Worm (Caenorhabditis elegans): Measurements from ENCODE around the gene srh-282.

srh-282 gene

ce11 chrIV:298204-298603 is 25.0 kb upstream of the srh-282 start, which contains the start of gene pnp-1 (continued):
- TF ChIP-seq ceh-27 (GFP tag; optimal IDR thresholded peaks at IDR 0.05) (no peak), mes-4 (tag; optimal IDR thresholded peaks at IDR 0.05) (no peak), ceh-91 (GFP tag; IDR thresholded peaks at IDR 0.05) (no peak)

DNA sequence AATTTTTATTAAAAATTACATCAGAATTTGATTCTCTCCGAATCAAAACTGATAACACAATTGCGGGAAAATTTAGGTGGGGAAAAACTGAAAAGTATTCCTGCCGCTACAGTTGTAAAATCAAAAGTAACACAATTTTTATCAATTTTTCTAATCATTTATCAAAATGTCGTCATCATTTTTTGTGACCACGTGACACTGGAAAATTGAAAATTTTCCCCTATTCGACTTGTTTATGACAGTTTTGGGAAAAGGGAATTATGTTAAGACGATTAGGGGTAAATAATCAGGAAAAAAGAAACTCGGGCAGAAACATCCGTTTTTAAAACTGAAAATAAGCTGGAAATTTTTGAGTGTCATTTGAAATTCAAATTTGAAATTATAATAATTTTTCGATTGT is 23.6 kb upstream of the srh-282 start:
- TF ChIP-seq lin-40 (tag; optimal IDR thresholded peaks at IDR 0.05) (peak; percentile 2), Y79H2A.3 (GFP tag; conservative IDR thresholded peaks at IDR 0.05) (no peak), lag-1 (GFP tag; IDR thresholded peaks at IDR 0.05) (no peak), ztf-22 (GFP tag; optimal IDR thresholded peaks at IDR 0.05) (peak; percentile 41), ceh-91 (GFP tag; IDR thresholded peaks at IDR 0.05) (no peak), F33H1.4 (GFP tag; IDR thresholded peaks at IDR 0.05) (no peak), mes-4 (tag; optimal IDR thresholded peaks at IDR 0.05) (no peak), bed-1 (GFP tag; IDR thresholded peaks at IDR 0.05) (no peak), hlh-26 (GFP tag; conservative IDR thresholded peaks at IDR 0.05) (no peak), hmg-1.2 (GFP tag; IDR thresholded peaks at IDR 0.05) (no peak), xnd-1 (tag; optimal IDR thresholded peaks at IDR 0.05) (no peak), nhr-80 (tag; optimal IDR thresholded peaks at IDR 0.05) (peak; percentile 81), cebp-1 (GFP tag; IDR thresholded peaks at IDR 0.05) (no peak), cebp-1 (tag; optimal IDR thresholded peaks at IDR 0.05) (peak; percentile 37), lsl-1 (GFP tag; optimal IDR thresholded peaks at IDR 0.05) (no peak), unc-62 (GFP tag; optimal IDR thresholded peaks at IDR 0.05) (peak; percentile 18), T26A5.8 (tag; optimal IDR thresholded peaks at IDR 0.05) (no peak), madf-10 (tag; optimal IDR thresholded peaks at IDR 0.05) (no peak), atf-7 (tag; optimal IDR thresholded peaks at IDR 0.05) (peak; percentile 70), Y95B8A.8 (GFP tag; IDR thresholded peaks at IDR 0.05) (no peak), rcor-1 (GFP tag; IDR thresholded peaks at IDR 0.05) (no peak), akir-1 (GFP tag; optimal IDR thresholded peaks at IDR 0.05) (no peak), ekl-4 (GFP tag; IDR thresholded peaks at IDR 0.05) (no peak), ceh-79 (tag; optimal IDR thresholded peaks at IDR 0.05) (no peak), madf-6 (GFP tag; IDR thresholded peaks at IDR 0.05) (no peak), bed-2 (GFP tag; IDR thresholded peaks at IDR 0.05) (no peak), K12H6.12 (tag; optimal IDR thresholded peaks at IDR 0.05) (no peak), pbrm-1 (GFP tag; IDR thresholded peaks at IDR 0.05) (no peak), snpc-4 (GFP tag; optimal IDR thresholded peaks at IDR 0.05) (no peak), snpc-4 (tag; optimal IDR thresholded peaks at IDR 0.05) (no peak), nhr-90 (tag; optimal IDR thresholded peaks at IDR 0.05) (no peak), F37B4.10 (GFP tag; IDR thresholded peaks at IDR 0.05) (no peak), B0336.3 (GFP tag; IDR thresholded peaks at IDR 0.05) (0 out of 2 replicates have a peak, but pooled peaks have one; percentile 21), tlf-1 (GFP tag; optimal IDR thresholded peaks at IDR 0.05) (no peak), let-607 (tag; optimal IDR thresholded peaks at IDR 0.05) (peak in 1 of 2 experiments; percentile 35), ceh-100 (GFP tag; IDR thresholded peaks at IDR 0.05) (no peak), chd-7 (tag; optimal IDR thresholded peaks at IDR 0.05) (peak; percentile 27)

DNA sequence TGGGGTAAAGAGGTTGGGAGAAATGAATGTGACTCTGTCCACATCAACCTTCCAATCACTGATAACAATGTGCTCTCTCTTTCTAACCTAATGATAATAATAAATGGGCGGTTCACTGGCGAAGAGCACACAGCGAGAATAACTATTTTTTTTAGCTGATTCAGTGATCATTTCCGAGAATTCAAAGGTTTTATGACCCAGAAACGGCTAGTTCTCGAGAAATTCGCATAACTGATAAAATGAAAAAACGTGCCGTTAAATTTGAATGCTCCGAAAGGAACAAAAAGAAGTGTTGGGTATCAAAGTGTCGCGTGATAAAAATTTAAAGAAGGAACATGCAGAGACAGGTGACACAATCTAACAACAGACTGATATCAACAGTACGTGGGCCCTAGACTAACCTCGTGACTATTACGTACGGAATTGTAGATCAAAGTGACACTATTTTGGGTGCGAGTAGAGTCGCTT is 22.6 kb upstream of the srh-282 start:
- TF ChIP-seq tbp1 (GFP tag; optimal IDR thresholded peaks at IDR 0.05), result peak; percentile 33
- 0 out of 2 replicates have a peak, but pooled peaks have one; percentile 27 for TF ChIP-seq C06A6.2 (GFP tag; conservative IDR thresholded peaks at IDR 0.05)
- peak; percentile 77 for TF ChIP-seq atf-7 (tag; optimal IDR thresholded peaks at IDR 0.05)
- TF ChIP-seq nfya-2 (GFP tag; IDR thresholded peaks at IDR 0.05), result no peak
- TF ChIP-seq hsf-1 (GFP tag; IDR thresholded peaks at IDR 0.05), result no peak
- TF ChIP-seq aptf-2 (GFP tag; conservative IDR thresholded peaks at IDR 0.05), result no peak
- TF ChIP-seq athp-1 (tag; optimal IDR thresholded peaks at IDR 0.05), result no peak
- TF ChIP-seq B0019.2 (GFP tag; conservative IDR thresholded peaks at IDR 0.05), result no peak
- no peak for TF ChIP-seq rec-8 (tag; optimal IDR thresholded peaks at IDR 0.05)
- no peak; the same call in 1 of the 2 replicates for TF ChIP-seq Y53G8AR.9 (GFP tag; conservative IDR thresholded peaks at IDR 0.05)
- no peak for TF ChIP-seq dpff-1 (tag; optimal IDR thresholded peaks at IDR 0.05)
- TF ChIP-seq B0336.3 (GFP tag; IDR thresholded peaks at IDR 0.05), result no peak
- TF ChIP-seq let-526 (GFP tag; IDR thresholded peaks at IDR 0.05), result no peak

Measured in whole organism, young adult.